Fruit fly (Drosophila melanogaster): Measurements from ENCODE around the gene CG9636.

Gene CG9636

DNA sequence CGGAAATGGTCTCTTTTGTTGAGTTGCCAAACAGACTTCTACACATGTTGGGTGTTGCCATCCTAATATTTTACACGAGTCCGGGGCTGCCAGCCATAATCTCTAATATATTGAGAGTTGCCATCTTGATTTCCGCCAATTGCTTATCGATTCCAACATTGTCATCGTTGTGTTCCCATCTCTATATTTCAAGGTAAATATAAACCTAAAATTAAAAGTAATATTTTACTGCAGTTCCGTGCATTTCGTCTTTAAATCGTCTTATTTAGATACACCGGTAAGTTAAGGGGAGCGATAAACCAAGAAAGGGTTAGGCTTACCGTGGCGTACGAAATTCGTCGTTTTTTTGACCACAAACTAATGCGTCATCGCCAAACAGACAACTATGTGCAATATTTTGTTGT lies 10.2 kb downstream of the CG9636 start, which contains the start of gene PolI (continued):
- TF ChIP-seq so (GFP tag; IDR thresholded peaks at IDR 0.05) (no peak), chn (GFP tag; optimal IDR thresholded peaks at IDR 0.05) (peak; percentile 25), Atf6 (GFP tag; IDR thresholded peaks at IDR 0.05) (no peak), CG3065 (GFP tag; optimal IDR thresholded peaks at IDR 0.05) (no peak), CG2202 (tag; optimal IDR thresholded peaks at IDR 0.05) (peak; percentile 24), D (optimal IDR thresholded peaks at IDR 0.05) (no peak), D (GFP tag; optimal IDR thresholded peaks at IDR 0.05) (no peak), CG34376 (GFP tag; optimal IDR thresholded peaks at IDR 0.05) (peak; percentile 8), tgo (GFP tag; IDR thresholded peaks at IDR 0.05) (no peak), HHEX (GFP tag; optimal IDR thresholded peaks at IDR 0.05) (no peak), Sry-δ (GFP tag; optimal IDR thresholded peaks at IDR 0.05) (peak; percentile 93), gce (GFP tag; IDR thresholded peaks at IDR 0.05) (no peak), CG7357 (GFP tag; IDR thresholded peaks at IDR 0.05) (no peak), fd3F (GFP tag; optimal IDR thresholded peaks at IDR 0.05) (no peak), dimm (GFP tag; IDR thresholded peaks at IDR 0.05) (no peak), Sox102F (GFP tag; optimal IDR thresholded peaks at IDR 0.05) (no peak), phol (tag; optimal IDR thresholded peaks at IDR 0.05) (peak; percentile 58), Camta (GFP tag; optimal IDR thresholded peaks at IDR 0.05) (peak; percentile 19), ase (GFP tag; IDR thresholded peaks at IDR 0.05) (no peak), Hey (tag; optimal IDR thresholded peaks at IDR 0.05) (no peak), grau (tag; optimal IDR thresholded peaks at IDR 0.05) (peak; percentile 12), CrebB (tag; optimal IDR thresholded peaks at IDR 0.05) (no peak), CG1233 (GFP tag; optimal IDR thresholded peaks at IDR 0.05) (no peak), CG5953 (GFP tag; IDR thresholded peaks at IDR 0.05) (no peak), jing (GFP tag; optimal IDR thresholded peaks at IDR 0.05) (no peak), Taf1 (GFP tag; IDR thresholded peaks at IDR 0.05) (no peak), CG9437 (GFP tag; optimal IDR thresholded peaks at IDR 0.05) (no peak), CG4820 (GFP tag; optimal IDR thresholded peaks at IDR 0.05) (no peak), CG8359 (GFP tag; optimal IDR thresholded peaks at IDR 0.05; ENCODE audit: borderline replicate concordance) (no peak), Spps (tag; optimal IDR thresholded peaks at IDR 0.05) (no peak), CG18764 (GFP tag; optimal IDR thresholded peaks at IDR 0.05) (no peak), Nf-YB (GFP tag; optimal IDR thresholded peaks at IDR 0.05) (peak; percentile 42), bcd (GFP tag; optimal IDR thresholded peaks at IDR 0.05) (peak; percentile 31), CG7271 (tag; optimal IDR thresholded peaks at IDR 0.05) (no peak), scrt (GFP tag; optimal IDR thresholded peaks at IDR 0.05) (no peak), CG15073 (GFP tag; optimal IDR thresholded peaks at IDR 0.05) (no peak), sd (tag; optimal IDR thresholded peaks at IDR 0.05) (no peak), ara (GFP tag; IDR thresholded peaks at IDR 0.05) (no peak), TFAM (GFP tag; optimal IDR thresholded peaks at IDR 0.05) (no peak), amos (GFP tag; IDR thresholded peaks at IDR 0.05; ENCODE audit: partially characterized antibody) (peak; percentile 53; the same call in 1 of the 2 replicates), h (optimal IDR thresholded peaks at IDR 0.05) (no peak), CG6654 (GFP tag; optimal IDR thresholded peaks at IDR 0.05) (no peak), CG17361 (GFP tag; IDR thresholded peaks at IDR 0.05) (no peak), rib (GFP tag; IDR thresholded peaks at IDR 0.05) (no peak), caup (GFP tag; optimal IDR thresholded peaks at IDR 0.05; ENCODE audit: severe bottlenecking) (peak; percentile 10), CG13123 (GFP tag; optimal IDR thresholded peaks at IDR 0.05) (peak; percentile 3), GATAe (GFP tag; conservative IDR thresholded peaks at IDR 0.05) (no peak; the same call in 1 of the 2 replicates), CG3838 (GFP tag; optimal IDR thresholded peaks at IDR 0.05) (peak; percentile 6), esg (GFP tag; conservative IDR thresholded peaks at IDR 0.05) (no peak), ems (GFP tag; optimal IDR thresholded peaks at IDR 0.05) (peak; percentile 2), sug (tag; optimal IDR thresholded peaks at IDR 0.05) (peak; percentile 62), nerfin-1 (tag; optimal IDR thresholded peaks at IDR 0.05) (no peak), CG11398 (GFP tag; optimal IDR thresholded peaks at IDR 0.05) (no peak)

Measured in whole organism, embryonic.